Worm (Caenorhabditis elegans) whole organism, mixed stage, embryonic: ENCODE data around the gene pals-20.
A peak's percentile ranks its signal among the peaks of the same experiment; 100 is the strongest.

Experiments
- M03D4.4 ChIP-seq: sonication (generic microtip); optimal IDR thresholded peaks from 2 replicates; lab custom pipeline; 2017; ENCODE audit warnings: mild to moderate bottlenecking, missing genetic modification characterization, missing compliant biosample characterization
- bed-3 ChIP-seq: fragments of 200-800 bp; sonication (Bioruptor generic); optimal IDR thresholded peaks from 3 replicates; lab custom pipeline; 2018; ENCODE audit warnings: mild to moderate bottlenecking, missing genetic modification characterization, moderate library complexity, missing compliant biosample characterization
- blmp-1 ChIP-seq: fragments of 150-350 bp; optimal IDR thresholded peaks from 2 replicates; lab custom pipeline; 2014; ENCODE audit warnings: missing biosample characterization, missing genetic modification characterization
- ceh-39 ChIP-seq: fragments of 150-350 bp; optimal IDR thresholded peaks from 2 replicates; lab custom pipeline; 2014; ENCODE audit warnings: missing biosample characterization, missing genetic modification characterization
- ceh-43 ChIP-seq: fragments of 200-800 bp; sonication (Bioruptor generic); optimal IDR thresholded peaks from 2 replicates; lab custom pipeline; 2018; ENCODE audit warnings: mild to moderate bottlenecking, missing genetic modification characterization, moderate library complexity, missing compliant biosample characterization
- ceh-83 ChIP-seq: fragments of 200-800 bp; sonication (Bioruptor generic); optimal IDR thresholded peaks from 2 replicates; lab custom pipeline; 2018; ENCODE audit warnings: mild to moderate bottlenecking, missing genetic modification characterization, missing compliant biosample characterization
- ces-1 ChIP-seq: fragments of 150-350 bp; optimal IDR thresholded peaks from 2 replicates; lab custom pipeline; 2014; ENCODE audit warnings: missing biosample characterization, missing genetic modification reagents, missing genetic modification characterization
- cnd-1 ChIP-seq: fragments of 200-800 bp; sonication (Bioruptor generic); optimal IDR thresholded peaks from 2 replicates; lab custom pipeline; 2018; ENCODE audit warnings: mild to moderate bottlenecking, missing genetic modification characterization, missing compliant biosample characterization
- drap-1 ChIP-seq: fragments of 200-800 bp; sonication (Bioruptor generic); optimal IDR thresholded peaks from 3 replicates; lab custom pipeline; 2018; ENCODE audit warnings: mild to moderate bottlenecking, missing genetic modification characterization, missing compliant biosample characterization
- elt-1 ChIP-seq: sonication (generic microtip); optimal IDR thresholded peaks from 2 replicates; lab custom pipeline; 2017; ENCODE audit warnings: missing genetic modification characterization, mild to moderate bottlenecking, missing compliant biosample characterization, antibody characterized with exemption, moderate library complexity, borderline replicate concordance; ENCODE audit not compliant: insufficient read depth
- elt-3 ChIP-seq: fragments of 150-350 bp; optimal IDR thresholded peaks from 2 replicates; lab custom pipeline; 2014; ENCODE audit warnings: missing biosample characterization, missing genetic modification characterization
- flh-1 ChIP-seq: fragments of 200-800 bp; sonication (Bioruptor generic); optimal IDR thresholded peaks from 2 replicates; lab custom pipeline; 2018; ENCODE audit warnings: mild to moderate bottlenecking, missing genetic modification characterization, moderate library complexity, missing compliant biosample characterization
- ham-2 ChIP-seq: fragments of 200-800 bp; sonication (Bioruptor generic); optimal IDR thresholded peaks from 2 replicates; lab custom pipeline; 2018; ENCODE audit warnings: mild to moderate bottlenecking, missing genetic modification characterization, missing compliant biosample characterization
- hlh-1 ChIP-seq: fragments of 150-350 bp; optimal IDR thresholded peaks from 2 replicates; lab custom pipeline; 2014; ENCODE audit warnings: missing biosample characterization, missing genetic modification reagents, missing genetic modification characterization
- lin-13 ChIP-seq: fragments of 150-350 bp; optimal IDR thresholded peaks from 2 replicates; lab custom pipeline; 2014; ENCODE audit warnings: missing biosample characterization, missing genetic modification characterization
- lsy-2 ChIP-seq: fragments of 150-350 bp; optimal IDR thresholded peaks from 2 replicates; lab custom pipeline; 2014; ENCODE audit warnings: missing biosample characterization, missing genetic modification characterization
- mab-5 ChIP-seq: fragments of 150-350 bp; optimal IDR thresholded peaks from 2 replicates; lab custom pipeline; 2014; ENCODE audit warnings: missing biosample characterization, missing genetic modification characterization
- mep-1 ChIP-seq: fragments of 150-350 bp; optimal IDR thresholded peaks from 2 replicates; lab custom pipeline; 2017; ENCODE audit warnings: missing biosample characterization, missing genetic modification reagents, missing genetic modification characterization, inconsistent platforms
- mls-2 ChIP-seq: sonication (generic microtip); optimal IDR thresholded peaks from 2 replicates; lab custom pipeline; 2016; ENCODE audit warnings: mild to moderate bottlenecking, missing genetic modification characterization, moderate library complexity, missing compliant biosample characterization
- nhr-237 ChIP-seq: fragments of 150-350 bp; optimal IDR thresholded peaks from 2 replicates; lab custom pipeline; 2014; ENCODE audit warnings: missing biosample characterization, missing genetic modification characterization
- nhr-28 ChIP-seq: fragments of 150-350 bp; optimal IDR thresholded peaks from 2 replicates; lab custom pipeline; 2014; ENCODE audit warnings: missing biosample characterization, missing genetic modification characterization
- nhr-76 ChIP-seq: sonication (generic microtip); optimal IDR thresholded peaks from 2 replicates; lab custom pipeline; 2017; ENCODE audit warnings: missing biosample characterization, missing genetic modification characterization
- pha-4 ChIP-seq: fragments of 150-350 bp; optimal IDR thresholded peaks from 2 replicates; lab custom pipeline; 2018; ENCODE audit warnings: missing biosample characterization, missing genetic modification reagents, missing genetic modification characterization
- sem-2 ChIP-seq: fragments of 200-800 bp; sonication (Bioruptor generic); optimal IDR thresholded peaks from 2 replicates; lab custom pipeline; 2018; ENCODE audit warnings: mild to moderate bottlenecking, missing genetic modification characterization, missing compliant biosample characterization
- snpc-4 ChIP-seq: fragments of 150-350 bp; optimal IDR thresholded peaks from 2 replicates; lab custom pipeline; 2014; ENCODE audit warnings: missing biosample characterization, missing genetic modification characterization
- sptf-1 ChIP-seq: sonication (generic microtip); optimal IDR thresholded peaks from 2 replicates; lab custom pipeline; 2017; ENCODE audit warnings: mild to moderate bottlenecking, missing genetic modification characterization, moderate library complexity, missing compliant biosample characterization
- tbx-8 ChIP-seq: fragments of 200-800 bp; sonication (Bioruptor generic); optimal IDR thresholded peaks from 2 replicates; lab custom pipeline; 2018; ENCODE audit warnings: mild to moderate bottlenecking, missing genetic modification characterization, moderate library complexity, missing compliant biosample characterization
- unc-120 ChIP-seq: sonication (generic microtip); optimal IDR thresholded peaks from 2 replicates; lab custom pipeline; 2017; ENCODE audit warnings: missing genetic modification characterization, missing compliant biosample characterization; ENCODE audit not compliant: poor library complexity, severe bottlenecking
- unc-39 ChIP-seq: fragments of 150-350 bp; optimal IDR thresholded peaks from 2 replicates; lab custom pipeline; 2014; ENCODE audit warnings: missing biosample characterization, missing genetic modification characterization
- unc-62 ChIP-seq: fragments of 150-350 bp; optimal IDR thresholded peaks from 2 replicates; lab custom pipeline; 2014; ENCODE audit warnings: missing biosample characterization, missing genetic modification reagents, missing genetic modification characterization
- zip-8 ChIP-seq: fragments of 150-350 bp; optimal IDR thresholded peaks from 2 replicates; lab custom pipeline; 2014; ENCODE audit warnings: missing biosample characterization, missing genetic modification characterization
- ztf-11 ChIP-seq: fragments of 150-350 bp; optimal IDR thresholded peaks from 2 replicates; lab custom pipeline; 2014; ENCODE audit warnings: missing biosample characterization, missing genetic modification characterization

Gene pals-20

ce11 chrIII:1424305-1424704, 36.2 kb upstream of the pals-20 start:
- TF ChIP-seq M03D4.4 (tag; lab: Kevin White, UChicago) (peak; percentile 23), sptf-1 (tag; lab: Kevin White, UChicago) (peak; percentile 85), mls-2 (tag; lab: Kevin White, UChicago) (peak; percentile 80), mab-5 (no peak), unc-39 (tag; lab: Kevin White, UChicago) (no peak), sem-2 (peak; percentile 46), flh-1 (GFP tag; lab: Kevin White, UChicago) (peak; percentile 30), bed-3 (GFP tag; lab: Kevin White, UChicago) (peak; percentile 51), ces-1 (GFP tag; lab: Kevin White, UChicago) (peak; percentile 7), zip-8 (tag; lab: Kevin White, UChicago) (no peak), tbx-8 (GFP tag; lab: Kevin White, UChicago) (peak; percentile 20), drap-1 (GFP tag; lab: Kevin White, UChicago) (peak; percentile 74), blmp-1 (no peak), cnd-1 (tag; lab: Kevin White, UChicago) (peak; percentile 36), unc-120 (tag; lab: Kevin White, UChicago) (peak; percentile 20), elt-3 (tag; lab: Kevin White, UChicago) (no peak), nhr-28 (no peak), lin-13 (tag; lab: Kevin White, UChicago) (peak; percentile 32), ceh-39 (tag; lab: Kevin White, UChicago) (no peak), ham-2 (GFP tag; lab: Kevin White, UChicago) (peak; percentile 29), ceh-43 (GFP tag; lab: Kevin White, UChicago) (peak; percentile 14), lsy-2 (peak; percentile 63), ceh-83 (peak; percentile 62)

- TF ChIP-seq nhr-237 (tag; lab: Kevin White, UChicago) (no peak), bed-3 (GFP tag; lab: Kevin White, UChicago) (no peak), unc-39 (tag; lab: Kevin White, UChicago) (no peak)
- TF ChIP-seq, all 35 proteins: peak for 0
These were observed 33.3 kb upstream of the pals-20 start for ce11 chrIII:1421436-1421835.

ce11 chrIII:1419700-1420356, 31.7 kb upstream of the pals-20 start:
- TF ChIP-seq bed-3 (GFP tag; lab: Kevin White, UChicago) (no peak), lsy-2 (peak; percentile 12)
- TF ChIP-seq, all 35 proteins: peak for 1

- TF ChIP-seq hlh-1 (tag; lab: Kevin White, UChicago) = no peak
- TF ChIP-seq mab-5 = no peak
- TF ChIP-seq unc-39 (tag; lab: Kevin White, UChicago) = no peak
- TF ChIP-seq elt-3 (tag; lab: Kevin White, UChicago) = no peak
These were observed 31.1 kb upstream of the pals-20 start, which contains the start of gene Y82E9BR.3 for ce11 chrIII:1419146-1419636. TSS of gene Y82E9BR.3 (plus strand) at chrIII:1419196.

DNA sequence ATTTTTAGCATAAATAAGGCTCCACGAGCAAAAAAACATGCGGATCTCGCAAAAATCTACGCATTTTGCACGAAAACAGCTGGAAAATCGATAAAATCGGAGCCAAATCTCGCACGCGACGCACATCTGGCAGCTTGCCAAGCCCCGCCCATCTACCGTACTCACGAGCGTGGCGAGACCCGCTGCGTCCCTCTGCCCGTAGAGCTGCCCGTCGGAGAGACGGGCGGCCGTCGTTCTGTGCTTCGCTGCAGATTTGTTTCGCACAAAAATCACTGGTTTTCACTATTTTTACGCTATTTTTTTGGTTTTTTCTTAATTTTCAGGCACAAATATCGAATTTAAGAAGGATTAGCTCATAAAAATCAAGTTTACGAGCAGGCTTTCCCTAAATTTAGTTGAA, 30.6 kb upstream of the pals-20 start:
- TF ChIP-seq sem-2 (no peak), pha-4 (tag; lab: Kevin White, UChicago) (peak; percentile 95), unc-62 (GFP tag; lab: Kevin White, UChicago) (peak; percentile 22), bed-3 (GFP tag; lab: Kevin White, UChicago) (no peak), ces-1 (GFP tag; lab: Kevin White, UChicago) (no peak), M03D4.4 (tag; lab: Kevin White, UChicago) (peak; percentile 26), mep-1 (peak; percentile 77), nhr-237 (tag; lab: Kevin White, UChicago) (peak; percentile 86), lsy-2 (peak; percentile 97), tbx-8 (GFP tag; lab: Kevin White, UChicago) (no peak), nhr-76 (no peak), ham-2 (GFP tag; lab: Kevin White, UChicago) (peak; percentile 33), blmp-1 (no peak), mls-2 (tag; lab: Kevin White, UChicago) (peak; percentile 47), hlh-1 (tag; lab: Kevin White, UChicago) (peak; percentile 46), zip-8 (tag; lab: Kevin White, UChicago) (no peak), sptf-1 (tag; lab: Kevin White, UChicago) (peak; percentile 65), unc-120 (tag; lab: Kevin White, UChicago) (no peak), elt-1 (tag; lab: Kevin White, UChicago) (no peak), ceh-39 (tag; lab: Kevin White, UChicago) (peak; percentile 56), lin-13 (tag; lab: Kevin White, UChicago) (peak; percentile 93), snpc-4 (tag; lab: Kevin White, UChicago) (no peak), cnd-1 (tag; lab: Kevin White, UChicago) (peak; percentile 44), drap-1 (GFP tag; lab: Kevin White, UChicago) (no peak), ztf-11 (tag; lab: Kevin White, UChicago) (no peak), flh-1 (GFP tag; lab: Kevin White, UChicago) (no peak), unc-39 (tag; lab: Kevin White, UChicago) (no peak)
